Worm (Caenorhabditis elegans) whole organism, L4 larva: ENCODE results near the gene oef-1.

ENCODE experiments used
- D1046.2 ChIP-seq: fragments of 200-800 bp; sonication (Bioruptor generic); IDR thresholded peaks from 2 replicates; pipeline ENCODE4 v1.3.6; 2022; ENCODE audit warnings: missing genetic modification characterization, missing compliant biosample characterization
- F10B5.3 ChIP-seq: sonication (generic microtip); optimal IDR thresholded peaks from 2 replicates; lab custom pipeline; 2016; ENCODE audit warnings: mild to moderate bottlenecking, missing genetic modification characterization, missing compliant biosample characterization
- F26F4.8 ChIP-seq: fragments of 200-800 bp; sonication (Bioruptor generic); conservative IDR thresholded peaks from 2 replicates; pipeline ENCODE4 v1.3.6; 2022; ENCODE audit warnings: missing genetic modification characterization, missing compliant biosample characterization
- R02D3.7 ChIP-seq: fragments of 150-350 bp; sonication (generic microtip); optimal IDR thresholded peaks from 3 replicates; lab custom pipeline; 2014; ENCODE audit warnings: missing biosample characterization, missing genetic modification characterization
- T20F7.1 ChIP-seq: fragments of 200-800 bp; sonication (Bioruptor generic); optimal IDR thresholded peaks from 2 replicates; lab custom pipeline; 2018; ENCODE audit warnings: mild to moderate bottlenecking, missing genetic modification characterization, missing compliant biosample characterization
- T26A8.4 ChIP-seq: fragments of 200-800 bp; sonication (Bioruptor generic); IDR thresholded peaks from 2 replicates; pipeline ENCODE4 v1.3.6; 2022; ENCODE audit warnings: missing genetic modification characterization, missing compliant biosample characterization
- Y48G9A.11 ChIP-seq: fragments of 200-800 bp; sonication (Bioruptor generic); IDR thresholded peaks from 2 replicates; pipeline ENCODE4 v1.3.6; 2022; ENCODE audit warnings: missing genetic modification reagents, missing genetic modification characterization, missing compliant biosample characterization
- Y75B8A.6 ChIP-seq: fragments of 200-800 bp; sonication (Bioruptor generic); IDR thresholded peaks from 2 replicates; pipeline ENCODE4 v1.3.6; 2022; ENCODE audit warnings: missing genetic modification reagents, missing genetic modification characterization, missing compliant biosample characterization
- ZK337.2 ChIP-seq: fragments of 200-800 bp; sonication (Bioruptor generic); IDR thresholded peaks from 2 replicates; pipeline ENCODE4 v1.3.6; 2022; ENCODE audit warnings: missing genetic modification reagents, missing genetic modification characterization, missing compliant biosample characterization
- ama-1 ChIP-seq: fragments of 150-350 bp; optimal IDR thresholded peaks from 2 replicates; lab custom pipeline; 2014; ENCODE audit warnings: inconsistent platforms, mixed read lengths
- attf-4 ChIP-seq: sonication (generic microtip); optimal IDR thresholded peaks from 3 replicates; lab custom pipeline; 2017; ENCODE audit warnings: missing biosample characterization, missing genetic modification characterization
- ceh-28 ChIP-seq: fragments of 150-350 bp; optimal IDR thresholded peaks from 2 replicates; lab custom pipeline; 2014; ENCODE audit warnings: missing biosample characterization, missing genetic modification reagents, missing genetic modification characterization
- cey-2 ChIP-seq: sonication (generic microtip); optimal IDR thresholded peaks from 3 replicates; lab custom pipeline; 2017; ENCODE audit warnings: missing genetic modification characterization, mild to moderate bottlenecking, missing compliant biosample characterization, antibody characterized with exemption, borderline replicate concordance; ENCODE audit not compliant: insufficient read depth
- daf-12 ChIP-seq: fragments of 150-350 bp; optimal IDR thresholded peaks from 2 replicates; lab custom pipeline; 2014; ENCODE audit warnings: missing biosample characterization, missing genetic modification reagents, missing genetic modification characterization
- daf-16 ChIP-seq, 3 experiments: sonication (generic microtip); optimal IDR thresholded peaks; 2 replicates each; lab custom pipeline; 2016 to 2017; ENCODE audit warnings: missing genetic modification characterization in 3 of 3, missing genetic modification reagents in 3 of 3, mild to moderate bottlenecking in 2 of 3, missing compliant biosample characterization in 2 of 3, missing biosample characterization in 1 of 3, moderate library complexity in 1 of 3
- dmd-8 ChIP-seq: fragments of 200-800 bp; sonication (Bioruptor generic); IDR thresholded peaks from 2 replicates; pipeline ENCODE4 v1.3.6; 2022; ENCODE audit warnings: missing genetic modification characterization, missing compliant biosample characterization
- dpl-1 ChIP-seq: fragments of 150-350 bp; optimal IDR thresholded peaks from 2 replicates; lab custom pipeline; 2014; ENCODE audit warnings: missing biosample characterization, missing genetic modification reagents, missing genetic modification characterization
- egl-43 ChIP-seq: fragments of 200-800 bp; sonication (Bioruptor generic); IDR thresholded peaks from 2 replicates; pipeline ENCODE4 v1.3.6; 2022; ENCODE audit warnings: missing genetic modification reagents, missing genetic modification characterization, missing compliant biosample characterization
- fkh-10 ChIP-seq: fragments of 150-350 bp; optimal IDR thresholded peaks from 2 replicates; lab custom pipeline; 2014; ENCODE audit warnings: missing biosample characterization, missing genetic modification reagents, missing genetic modification characterization
- hlh-11 ChIP-seq: fragments of 200-800 bp; sonication (Bioruptor generic); optimal IDR thresholded peaks from 2 replicates; lab custom pipeline; 2018; ENCODE audit warnings: mild to moderate bottlenecking, missing genetic modification characterization, missing compliant biosample characterization
- hlh-30 ChIP-seq: sonication (generic microtip); optimal IDR thresholded peaks from 2 replicates; lab custom pipeline; 2017; ENCODE audit warnings: antibody characterized with exemption, mild to moderate bottlenecking, missing genetic modification characterization, missing compliant biosample characterization; ENCODE audit not compliant: insufficient read depth
- lim-7 ChIP-seq: fragments of 200-800 bp; sonication (Bioruptor generic); IDR thresholded peaks from 2 replicates; pipeline ENCODE4 v1.3.6; 2022; ENCODE audit warnings: missing genetic modification characterization, missing compliant biosample characterization
- lin-1 ChIP-seq: fragments of 200-800 bp; sonication (Bioruptor generic); IDR thresholded peaks from 2 replicates; pipeline ENCODE4 v1.3.6; 2022; ENCODE audit warnings: missing genetic modification reagents, missing genetic modification characterization, missing compliant biosample characterization
- lin-15B ChIP-seq: fragments of 150-350 bp; sonication (generic microtip); optimal IDR thresholded peaks from 3 replicates; lab custom pipeline; 2014; ENCODE audit warnings: missing biosample characterization, missing genetic modification characterization
- lin-29 ChIP-seq: fragments of 200-800 bp; sonication (Bioruptor generic); IDR thresholded peaks from 2 replicates; pipeline ENCODE4 v1.3.6; 2022; ENCODE audit warnings: missing genetic modification reagents, missing genetic modification characterization, missing compliant biosample characterization
- lin-38 ChIP-seq: fragments of 200-800 bp; sonication (Bioruptor generic); IDR thresholded peaks from 2 replicates; pipeline ENCODE4 v1.3.6; 2022; ENCODE audit warnings: missing genetic modification reagents, missing genetic modification characterization, missing compliant biosample characterization
- lir-3 ChIP-seq: sonication (generic microtip); optimal IDR thresholded peaks from 2 replicates; lab custom pipeline; 2016; ENCODE audit warnings: mild to moderate bottlenecking, missing genetic modification characterization, missing compliant biosample characterization
- lsy-2 ChIP-seq, 2 experiments: fragments of 150-350 bp in 1 of 2; sonication (generic microtip) in 1 of 2; optimal IDR thresholded peaks; 2 replicates each; lab custom pipeline; 2014 to 2017; ENCODE audit warnings: missing biosample characterization in 2 of 2, missing genetic modification characterization in 2 of 2
- mes-2 ChIP-seq: sonication (generic microtip); optimal IDR thresholded peaks from 2 replicates; lab custom pipeline; 2016; ENCODE audit warnings: missing genotype, mild to moderate bottlenecking, missing genetic modification characterization, missing compliant biosample characterization; ENCODE audit not compliant: poor library complexity, severe bottlenecking
- mxl-2 ChIP-seq: fragments of 200-800 bp; sonication (Bioruptor generic); conservative IDR thresholded peaks from 2 replicates; pipeline ENCODE4 v1.3.6; 2022; ENCODE audit warnings: missing genetic modification reagents, missing genetic modification characterization, missing compliant biosample characterization
- mxl-3 ChIP-seq: fragments of 200-800 bp; sonication (Bioruptor generic); optimal IDR thresholded peaks from 2 replicates; lab custom pipeline; 2018; ENCODE audit warnings: mild to moderate bottlenecking, missing genetic modification characterization, missing compliant biosample characterization
- nhr-10 ChIP-seq: fragments of 150-350 bp; optimal IDR thresholded peaks from 2 replicates; lab custom pipeline; 2014; ENCODE audit warnings: missing biosample characterization, missing genetic modification characterization
- nhr-11 ChIP-seq: fragments of 150-350 bp; optimal IDR thresholded peaks from 2 replicates; lab custom pipeline; 2014; ENCODE audit warnings: missing biosample characterization, missing genetic modification characterization
- nhr-41 ChIP-seq: fragments of 200-800 bp; sonication (Bioruptor generic); IDR thresholded peaks from 2 replicates; pipeline ENCODE4 v1.3.6; 2022; ENCODE audit warnings: missing genetic modification reagents, missing genetic modification characterization, missing compliant biosample characterization
- nhr-42 ChIP-seq: fragments of 200-800 bp; sonication (Bioruptor generic); IDR thresholded peaks from 2 replicates; pipeline ENCODE4 v1.3.6; 2022; ENCODE audit warnings: missing genetic modification characterization, missing compliant biosample characterization
- nhr-48 ChIP-seq: sonication (generic microtip); optimal IDR thresholded peaks from 2 replicates; lab custom pipeline; 2016; ENCODE audit warnings: mild to moderate bottlenecking, missing genetic modification characterization, missing compliant biosample characterization
- nhr-76 ChIP-seq: fragments of 150-350 bp; optimal IDR thresholded peaks from 2 replicates; lab custom pipeline; 2014; ENCODE audit warnings: missing biosample characterization, missing genetic modification characterization
- pha-4 ChIP-seq, 2 experiments: fragments of 150-350 bp in 1 of 2; fragments of 200-800 bp in 1 of 2; sonication (Bioruptor generic) in 1 of 2; IDR thresholded peaks in 1 of 2; optimal IDR thresholded peaks in 1 of 2; 2 replicates each; pipeline versions ENCODE4 v1.3.6 to Lab custom; 2014 to 2022; ENCODE audit warnings: missing genetic modification characterization in 2 of 2, missing genetic modification reagents in 2 of 2, missing biosample characterization in 1 of 2, missing compliant biosample characterization in 1 of 2
- rbr-2 ChIP-seq: sonication (generic microtip); optimal IDR thresholded peaks from 2 replicates; lab custom pipeline; 2016; ENCODE audit warnings: missing genotype, missing genetic modification characterization, missing compliant biosample characterization
- set-16 ChIP-seq: fragments of 200-800 bp; sonication (Bioruptor generic); IDR thresholded peaks from 2 replicates; pipeline ENCODE4 v1.3.6; 2022; ENCODE audit warnings: missing genetic modification reagents, missing genetic modification characterization, missing compliant biosample characterization
- skn-1 ChIP-seq: fragments of 150-350 bp; optimal IDR thresholded peaks from 2 replicates; lab custom pipeline; 2014; ENCODE audit warnings: missing biosample characterization, missing genetic modification characterization
- snpc-1.2 ChIP-seq: fragments of 200-800 bp; sonication (Bioruptor generic); IDR thresholded peaks from 2 replicates; pipeline ENCODE4 v1.3.6; 2022; ENCODE audit warnings: missing genetic modification reagents, missing genetic modification characterization, missing compliant biosample characterization
- tra-1 ChIP-seq: fragments of 200-800 bp; sonication (Bioruptor generic); IDR thresholded peaks from 2 replicates; pipeline ENCODE4 v1.3.6; 2022; ENCODE audit warnings: missing genetic modification reagents, missing genetic modification characterization, missing compliant biosample characterization
- zag-1 ChIP-seq: fragments of 150-350 bp; optimal IDR thresholded peaks from 2 replicates; lab custom pipeline; 2014; ENCODE audit warnings: missing biosample characterization, missing genetic modification characterization
- ztf-11 ChIP-seq: fragments of 150-350 bp; optimal IDR thresholded peaks from 2 replicates; lab custom pipeline; 2014; ENCODE audit warnings: missing biosample characterization, missing genetic modification characterization

The oef-1 gene

DNA sequence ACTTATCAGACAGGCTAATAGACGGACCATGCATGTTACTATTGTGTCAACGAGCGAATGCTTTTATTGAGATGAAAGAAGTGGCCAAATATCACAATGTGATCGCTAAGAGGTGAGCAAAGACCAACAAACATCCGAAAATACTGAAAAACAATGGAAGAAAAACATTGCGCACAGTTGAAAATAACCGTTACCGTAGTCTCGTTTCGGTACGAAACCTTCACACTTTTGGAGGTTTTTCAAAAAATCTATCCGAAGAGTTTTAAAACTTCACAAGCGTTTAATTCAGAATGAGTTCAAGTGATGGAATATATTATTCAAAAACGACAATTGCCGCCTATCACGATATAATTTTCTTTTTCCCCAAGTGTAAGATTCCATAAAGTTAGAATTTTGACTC is 39.4 kb upstream of the oef-1 start (continued):
- TF ChIP-seq mes-2 (tag; lab: Kevin White, UChicago), result peak; percentile 48

DNA sequence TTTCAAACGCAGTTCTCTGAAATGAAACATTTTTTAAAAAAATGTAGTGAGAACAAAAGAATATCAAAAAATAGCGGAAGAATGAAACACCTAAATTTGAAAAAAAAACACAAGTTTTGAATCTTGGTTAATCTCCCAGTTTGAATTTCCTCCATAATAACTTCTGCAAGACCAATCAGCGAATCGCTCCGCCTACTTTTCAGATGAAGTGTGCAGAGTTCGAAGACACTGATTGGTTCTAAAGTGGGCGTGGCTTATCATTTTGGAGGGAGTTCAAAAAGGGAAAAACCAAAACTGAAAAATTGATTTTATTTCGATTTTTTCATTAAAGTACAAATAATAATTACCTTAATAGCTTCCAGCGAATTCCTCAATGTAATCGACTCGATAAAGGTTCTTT is 37.4 kb upstream of the oef-1 start:
- peak; percentile 18 for TF ChIP-seq dpl-1
- no peak for TF ChIP-seq daf-12 (tag; lab: Kevin White, UChicago)
- TF ChIP-seq cey-2 (tag; lab: Kevin White, UChicago), result no peak

DNA sequence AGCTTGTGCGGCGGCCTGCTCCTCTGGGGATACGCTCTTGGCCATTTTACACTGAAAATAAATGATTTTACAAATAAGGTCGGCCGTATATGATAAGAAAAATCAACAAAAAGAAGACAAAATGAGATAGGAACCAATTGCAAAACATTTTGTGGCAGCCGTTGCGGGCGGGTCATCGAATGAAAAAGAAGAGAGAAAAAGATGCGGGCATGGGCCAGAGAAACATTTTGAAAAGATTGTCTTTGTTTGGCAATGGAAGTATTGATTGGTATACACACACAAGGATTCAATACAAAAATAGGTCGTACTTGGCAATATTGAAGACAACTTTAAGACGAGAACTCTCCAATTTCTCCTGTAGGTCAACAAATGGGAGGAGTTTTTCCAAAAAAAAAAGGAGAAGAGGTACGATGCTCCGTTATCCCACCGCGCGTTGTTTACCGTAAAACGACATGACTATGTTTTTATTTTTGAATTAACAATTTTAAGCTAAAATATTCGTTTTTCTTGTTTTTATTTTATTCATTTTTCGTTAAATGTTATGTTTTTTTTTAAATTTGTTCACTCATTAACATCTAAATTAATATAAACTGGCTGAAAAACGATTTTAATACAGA is 35.5 kb upstream of the oef-1 start, which contains the start of the genes plc-4 and R05G6.4:
TSS of gene plc-4 (minus strand) at position 51 of the 617 bp plus-strand sequence.
TSS of gene R05G6.4 (plus strand) at position 617 of the 617 bp plus-strand sequence.
- TF ChIP-seq cey-2 (tag; lab: Kevin White, UChicago) (no peak), D1046.2 (GFP tag; lab: Robert Waterston, UW) (no peak), tra-1 (GFP tag; lab: Robert Waterston, UW) (no peak), nhr-10 (tag; lab: Kevin White, UChicago) (no peak), lin-29 (GFP tag; lab: Robert Waterston, UW) (no peak), hlh-30 (tag; lab: Kevin White, UChicago) (no peak), nhr-11 (no peak), nhr-42 (GFP tag; lab: Robert Waterston, UW) (no peak), dmd-8 (no peak), pha-4 (GFP tag; IDR thresholded peaks at IDR 0.05; lab: Robert Waterston, UW) (no peak), pha-4 (tag; optimal IDR thresholded peaks at IDR 0.05; lab: Kevin White, UChicago) (peak; percentile 7), lim-7 (no peak), lin-1 (GFP tag; lab: Robert Waterston, UW) (no peak), Y75B8A.6 (GFP tag; lab: Robert Waterston, UW) (no peak), dpl-1 (peak; percentile 46), set-16 (no peak), R02D3.7 (tag; lab: Kevin White, UChicago) (peak; percentile 66), nhr-48 (tag; lab: Kevin White, UChicago) (no peak), zag-1 (tag; lab: Kevin White, UChicago) (no peak), lsy-2 (tag; optimal IDR thresholded peaks at IDR 0.05; lab: Kevin White, UChicago) (peak in 1 of 2 experiments; percentile 54), mes-2 (tag; lab: Kevin White, UChicago) (peak; percentile 5), nhr-76 (tag; lab: Kevin White, UChicago) (no peak), ZK337.2 (GFP tag; lab: Robert Waterston, UW) (no peak), T26A8.4 (no peak), lir-3 (no peak), ztf-11 (tag; lab: Kevin White, UChicago) (no peak), lin-38 (GFP tag; lab: Robert Waterston, UW) (0 out of 2 replicates have a peak, but pooled peaks have one; percentile 11), egl-43 (GFP tag; lab: Robert Waterston, UW) (no peak), nhr-41 (GFP tag; lab: Robert Waterston, UW) (no peak), hlh-11 (tag; lab: Kevin White, UChicago) (no peak), Y48G9A.11 (GFP tag; lab: Robert Waterston, UW) (peak; percentile 91), T20F7.1 (GFP tag; lab: Kevin White, UChicago) (peak; percentile 96), F26F4.8 (no peak), attf-4 (tag; lab: Kevin White, UChicago) (no peak), F10B5.3 (tag; lab: Kevin White, UChicago) (no peak), daf-16 (GFP tag; optimal IDR thresholded peaks at IDR 0.05; lab: Kevin White, UChicago) (no peak), daf-16 (tag; optimal IDR thresholded peaks at IDR 0.05; lab: Kevin White, UChicago) (peak; percentile 32), rbr-2 (tag; lab: Kevin White, UChicago) (peak; percentile 30), fkh-10 (GFP tag; lab: Kevin White, UChicago) (no peak), mxl-2 (no peak), lin-15B (tag; lab: Kevin White, UChicago) (no peak), snpc-1.2 (GFP tag; lab: Robert Waterston, UW) (no peak), ceh-28 (tag; lab: Kevin White, UChicago) (no peak), skn-1 (no peak), ama-1 (lab: Kevin White, UChicago) (no peak), mxl-3 (GFP tag; lab: Kevin White, UChicago) (no peak)
